Fruit fly (Drosophila melanogaster): Measurements from ENCODE around the gene Pglym78.

The Pglym78 gene

dm6 chr3R:29148072-29148471 lies at the start of gene Pglym78, which contains the start of gene CG11882 (continued):
- TF ChIP-seq eyg (GFP tag; optimal IDR thresholded peaks at IDR 0.05) (no peak), pan (optimal IDR thresholded peaks at IDR 0.05) (no peak), pan (GFP tag; optimal IDR thresholded peaks at IDR 0.05 in 1 of 2, IDR thresholded peaks at IDR 0.05 in 1 of 2) (peak in 1 of 2 experiments; percentile 39), Bdp1 (GFP tag; optimal IDR thresholded peaks at IDR 0.05) (peak; percentile 20), crc (GFP tag; optimal IDR thresholded peaks at IDR 0.05) (no peak), CG14710 (tag; optimal IDR thresholded peaks at IDR 0.05) (peak; percentile 41), CG18764 (GFP tag; optimal IDR thresholded peaks at IDR 0.05) (peak; percentile 25), CG6854 (GFP tag; optimal IDR thresholded peaks at IDR 0.05) (peak; percentile 21), da (GFP tag; optimal IDR thresholded peaks at IDR 0.05) (peak; percentile 79), B-H2 (GFP tag; optimal IDR thresholded peaks at IDR 0.05) (peak; percentile 50), dati (GFP tag; IDR thresholded peaks at IDR 0.05) (no peak), chinmo (GFP tag; IDR thresholded peaks at IDR 0.05; ENCODE audit: partially characterized antibody) (peak; percentile 93), nmo (GFP tag; optimal IDR thresholded peaks at IDR 0.05) (peak; percentile 59), NFAT (GFP tag; IDR thresholded peaks at IDR 0.05) (peak; percentile 56; the same call in 1 of the 2 replicates), CG4854 (GFP tag; optimal IDR thresholded peaks at IDR 0.05) (no peak), Hr51 (GFP tag; optimal IDR thresholded peaks at IDR 0.05) (peak; percentile 16 to 31), CG31388 (GFP tag; optimal IDR thresholded peaks at IDR 0.05) (no peak), usp (GFP tag; optimal IDR thresholded peaks at IDR 0.05) (no peak), Dip3 (GFP tag; optimal IDR thresholded peaks at IDR 0.05) (peak; percentile 5), CG9817 (tag; optimal IDR thresholded peaks at IDR 0.05) (peak; percentile 20), caup (GFP tag; optimal IDR thresholded peaks at IDR 0.05; ENCODE audit: severe bottlenecking) (peak; percentile 44), wdn (GFP tag; IDR thresholded peaks at IDR 0.05) (peak; percentile 41; the same call in 1 of the 2 replicates), CG1529 (GFP tag; optimal IDR thresholded peaks at IDR 0.05) (no peak), nerfin-2 (GFP tag; IDR thresholded peaks at IDR 0.05; ENCODE audit: partially characterized antibody) (peak; percentile 45; the same call in 1 of the 2 replicates), trem (tag; optimal IDR thresholded peaks at IDR 0.05) (peak; percentile 98), crp (GFP tag; optimal IDR thresholded peaks at IDR 0.05) (peak in 1 of 2 experiments; percentile 73), CG10366 (GFP tag; IDR thresholded peaks at IDR 0.05) (no peak), sima (GFP tag; optimal IDR thresholded peaks at IDR 0.05) (no peak), CG3995 (GFP tag; optimal IDR thresholded peaks at IDR 0.05) (no peak), lilli (GFP tag; optimal IDR thresholded peaks at IDR 0.05) (peak; percentile 78), CG4820 (GFP tag; optimal IDR thresholded peaks at IDR 0.05) (no peak), CG34224 (GFP tag; IDR thresholded peaks at IDR 0.05; ENCODE audit: partially characterized antibody) (peak; percentile 72), HLH3B (GFP tag; IDR thresholded peaks at IDR 0.05) (no peak), HLH54F (GFP tag; optimal IDR thresholded peaks at IDR 0.05) (peak; percentile 44), Lim3 (GFP tag; IDR thresholded peaks at IDR 0.05) (no peak), amos (GFP tag; IDR thresholded peaks at IDR 0.05; ENCODE audit: partially characterized antibody) (peak; percentile 58; the same call in 1 of the 2 replicates), vnd (GFP tag; IDR thresholded peaks at IDR 0.05; ENCODE audit: partially characterized antibody) (no peak), toy (GFP tag; IDR thresholded peaks at IDR 0.05) (no peak), CG14014 (GFP tag; IDR thresholded peaks at IDR 0.05) (peak; percentile 23; the same call in 1 of the 2 replicates), CG7745 (tag; optimal IDR thresholded peaks at IDR 0.05) (no peak), CG14441 (GFP tag; IDR thresholded peaks at IDR 0.05) (no peak), CG8089 (GFP tag; optimal IDR thresholded peaks at IDR 0.05) (no peak), tna (GFP tag; IDR thresholded peaks at IDR 0.05; ENCODE audit: partially characterized antibody) (peak; percentile 37; the same call in 1 of the 2 replicates), CG6813 (GFP tag; optimal IDR thresholded peaks at IDR 0.05) (no peak), sna (GFP tag; IDR thresholded peaks at IDR 0.05; ENCODE audit: partially characterized antibody) (0 out of 2 replicates have a peak, but pooled peaks have one; percentile 57), CG3407 (GFP tag; optimal IDR thresholded peaks at IDR 0.05) (no peak), CG15479 (GFP tag; optimal IDR thresholded peaks at IDR 0.05) (no peak), CG8944 (GFP tag; optimal IDR thresholded peaks at IDR 0.05) (no peak), zen2 (GFP tag; IDR thresholded peaks at IDR 0.05; ENCODE audit: partially characterized antibody) (peak; percentile 34; the same call in 1 of the 3 replicates), rib (GFP tag; IDR thresholded peaks at IDR 0.05) (peak; percentile 58)

All from whole organism, embryonic.